Worm (Caenorhabditis elegans): ENCODE measurements around the gene cbd-1.

DNA sequence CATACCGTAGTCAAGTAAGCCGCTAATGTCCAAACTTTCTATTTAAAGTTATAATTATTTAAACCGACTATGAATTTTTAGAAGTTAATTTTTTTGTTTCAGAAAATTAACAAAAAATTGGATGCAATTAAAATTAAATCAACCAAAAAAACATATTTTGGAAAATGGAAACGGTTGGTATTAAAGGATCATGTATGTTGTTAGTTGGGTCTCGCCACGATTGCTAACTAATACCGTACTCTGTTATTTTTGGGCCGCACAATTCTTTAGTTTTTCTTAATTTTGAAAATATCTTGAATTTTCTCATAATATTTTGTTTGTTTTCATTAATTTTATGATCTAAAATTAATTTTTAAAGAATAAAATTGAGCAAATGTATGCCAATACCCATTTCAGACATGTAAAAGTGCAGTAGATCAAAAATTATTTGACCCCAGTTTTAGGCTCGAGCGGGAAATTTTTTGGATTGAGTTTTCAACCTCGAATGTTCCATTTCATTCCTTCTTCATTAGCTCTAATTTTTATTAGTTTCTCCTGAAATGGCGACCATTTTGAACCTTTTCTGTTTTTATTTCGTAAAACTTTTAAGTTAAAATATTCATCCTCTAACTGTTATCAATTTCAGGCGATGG lies at the start of gene cbd-1:
- TF ChIP-seq tra-4 (tag; optimal IDR thresholded peaks at IDR 0.05), result no peak
- TF ChIP-seq ama-1 (optimal IDR thresholded peaks at IDR 0.05), result no peak
- no peak for TF ChIP-seq hnd-1 (tag; optimal IDR thresholded peaks at IDR 0.05)
- no peak for TF ChIP-seq pes-1 (GFP tag; IDR thresholded peaks at IDR 0.05)
- no peak for TF ChIP-seq B0310.2 (tag; optimal IDR thresholded peaks at IDR 0.05)
- no peak for TF ChIP-seq hmg-4 (GFP tag; optimal IDR thresholded peaks at IDR 0.05)
- TF ChIP-seq ets-7 (tag; optimal IDR thresholded peaks at IDR 0.05), result no peak
- TF ChIP-seq scrt-1 (GFP tag; IDR thresholded peaks at IDR 0.05), result no peak
- no peak for TF ChIP-seq tbx-37 (GFP tag; conservative IDR thresholded peaks at IDR 0.05)
- TF ChIP-seq ceh-36 (tag; optimal IDR thresholded peaks at IDR 0.05), result no peak
